Fruit fly (Drosophila melanogaster) whole organism, embryonic: Measurements from ENCODE around the gene nmdyn-D6.

ENCODE experiments used
- Asciz ChIP-seq: fragments of 200-800 bp; sonication (Bioruptor generic); optimal IDR thresholded peaks from 2 replicates; lab custom pipeline; 2017; ENCODE audit warnings: missing biosample characterization, mild to moderate bottlenecking, missing genetic modification characterization, missing genetic modification reagents
- Atf3 ChIP-seq: fragments of 200-800 bp; sonication (Bioruptor generic); optimal IDR thresholded peaks from 3 replicates; lab custom pipeline; 2016; ENCODE audit warnings: missing biosample characterization, missing genetic modification characterization
- BEAF-32 ChIP-seq: fragments of 200-800 bp; sonication (Bioruptor generic); optimal IDR thresholded peaks from 3 replicates; lab custom pipeline; 2017; ENCODE audit warnings: missing biosample characterization, missing genetic modification characterization, mild to moderate bottlenecking, moderate library complexity, missing genetic modification reagents
- Blimp-1 ChIP-seq: fragments of 200-800 bp; sonication (Bioruptor generic); optimal IDR thresholded peaks from 3 replicates; lab custom pipeline; 2018; ENCODE audit warnings: missing biosample characterization, missing genetic modification characterization, mild to moderate bottlenecking, moderate library complexity, missing genetic modification reagents
- CG1024 ChIP-seq: fragments of 200-800 bp; sonication (Bioruptor generic); IDR thresholded peaks from 2 replicates; pipeline ENCODE4 v1.3.6; 2022; ENCODE audit warnings: missing biosample characterization, missing genetic modification characterization
- CG10979 ChIP-seq: fragments of 200-800 bp; sonication (Bioruptor generic); optimal IDR thresholded peaks from 2 replicates; lab custom pipeline; 2018; ENCODE audit warnings: missing biosample characterization, mild to moderate bottlenecking, missing genetic modification characterization, moderate library complexity
- CG12155 ChIP-seq: fragments of 200-800 bp; sonication (Bioruptor generic); optimal IDR thresholded peaks from 3 replicates; lab custom pipeline; 2016; ENCODE audit warnings: missing biosample characterization, missing genetic modification characterization
- CG12219 ChIP-seq: fragments of 200-800 bp; sonication (Bioruptor generic); optimal IDR thresholded peaks from 3 replicates; lab custom pipeline; 2018; ENCODE audit warnings: missing biosample characterization, mild to moderate bottlenecking, missing genetic modification characterization
- CG13424 ChIP-seq: fragments of 200-800 bp; sonication (Bioruptor generic); optimal IDR thresholded peaks from 2 replicates; lab custom pipeline; 2019; ENCODE audit warnings: missing biosample characterization, mild to moderate bottlenecking, missing genetic modification characterization, moderate library complexity
- CG14965 ChIP-seq: fragments of 200-800 bp; sonication (Bioruptor generic); optimal IDR thresholded peaks from 2 replicates; lab custom pipeline; 2016; ENCODE audit warnings: missing biosample characterization, missing genetic modification characterization, borderline replicate concordance
- CG15073 ChIP-seq: fragments of 200-800 bp; sonication (Bioruptor generic); optimal IDR thresholded peaks from 2 replicates; lab custom pipeline; 2016; ENCODE audit warnings: missing biosample characterization, missing genetic modification characterization
- CG2120 ChIP-seq: fragments of 200-800 bp; sonication (Bioruptor generic); optimal IDR thresholded peaks from 3 replicates; lab custom pipeline; 2016; ENCODE audit warnings: missing biosample characterization, missing genetic modification characterization
- CG3065 ChIP-seq: fragments of 200-800 bp; sonication (Bioruptor generic); optimal IDR thresholded peaks from 2 replicates; lab custom pipeline; 2016; ENCODE audit warnings: missing biosample characterization, missing genetic modification characterization
- CG33213 ChIP-seq: fragments of 200-800 bp; sonication (Bioruptor generic); optimal IDR thresholded peaks from 3 replicates; lab custom pipeline; 2016; ENCODE audit warnings: missing biosample characterization, missing genetic modification characterization
- CG3995 ChIP-seq: fragments of 200-800 bp; sonication (Bioruptor generic); optimal IDR thresholded peaks from 3 replicates; lab custom pipeline; 2016; ENCODE audit warnings: missing biosample characterization, missing genetic modification characterization
- CG4360 ChIP-seq: fragments of 200-800 bp; sonication (Bioruptor generic); IDR thresholded peaks from 2 replicates; pipeline ENCODE4 v1.3.6; 2022; ENCODE audit warnings: missing biosample characterization, missing genetic modification characterization
- CG5245 ChIP-seq: fragments of 200-800 bp; sonication (Bioruptor generic); optimal IDR thresholded peaks from 3 replicates; lab custom pipeline; 2016; ENCODE audit warnings: missing biosample characterization, missing genetic modification characterization
- CG7372 ChIP-seq: fragments of 200-800 bp; sonication (Bioruptor generic); IDR thresholded peaks from 2 replicates; pipeline ENCODE4 v1.3.6; 2022; ENCODE audit warnings: missing biosample characterization, missing genetic modification characterization
- CG7745 ChIP-seq: fragments of 200-800 bp; sonication (Bioruptor generic); optimal IDR thresholded peaks from 2 replicates; lab custom pipeline; 2018; ENCODE audit warnings: missing biosample characterization, mild to moderate bottlenecking, missing genetic modification characterization, moderate library complexity
- CG7963 ChIP-seq: fragments of 200-800 bp; sonication (Bioruptor generic); IDR thresholded peaks from 3 replicates; pipeline ENCODE4 v1.3.6; 2022; ENCODE audit warnings: missing biosample characterization, missing genetic modification characterization; ENCODE audit not compliant: partially characterized antibody
- CG9817 ChIP-seq: fragments of 200-800 bp; sonication (Bioruptor generic); optimal IDR thresholded peaks from 2 replicates; lab custom pipeline; 2018; ENCODE audit warnings: missing biosample characterization, mild to moderate bottlenecking, missing genetic modification characterization, moderate library complexity
- CG9876 ChIP-seq: fragments of 200-800 bp; sonication (Bioruptor generic); optimal IDR thresholded peaks from 2 replicates; lab custom pipeline; 2016; ENCODE audit warnings: missing biosample characterization, missing genetic modification characterization
- CTCF ChIP-seq: fragments of 200-800 bp; sonication (Bioruptor generic); optimal IDR thresholded peaks from 2 replicates; lab custom pipeline; 2017; ENCODE audit warnings: missing biosample characterization, mild to moderate bottlenecking, missing genetic modification characterization, moderate library complexity
- Chrac-16 ChIP-seq: fragments of 200-800 bp; sonication (Bioruptor generic); optimal IDR thresholded peaks from 3 replicates; lab custom pipeline; 2016; ENCODE audit warnings: missing biosample characterization, missing genetic modification characterization
- D19B ChIP-seq: fragments of 200-800 bp; sonication (Bioruptor generic); optimal IDR thresholded peaks from 2 replicates; lab custom pipeline; 2017; ENCODE audit warnings: missing biosample characterization, mild to moderate bottlenecking, missing genetic modification characterization
- Dad ChIP-seq: fragments of 200-800 bp; sonication (Bioruptor generic); optimal IDR thresholded peaks from 3 replicates; lab custom pipeline; 2016; ENCODE audit warnings: missing biosample characterization, missing genetic modification characterization
- Doc3 ChIP-seq: fragments of 200-800 bp; sonication (Bioruptor generic); IDR thresholded peaks from 3 replicates; pipeline ENCODE4 v1.3.6; 2022; ENCODE audit warnings: missing biosample characterization, missing genetic modification characterization; ENCODE audit not compliant: partially characterized antibody
- Drgx ChIP-seq: fragments of 200-800 bp; sonication (Bioruptor generic); IDR thresholded peaks from 2 replicates; pipeline ENCODE4 v1.3.6; 2022; ENCODE audit warnings: missing biosample characterization, missing genetic modification characterization
- Elba2 ChIP-seq: fragments of 200-800 bp; sonication (Bioruptor generic); optimal IDR thresholded peaks from 3 replicates; lab custom pipeline; 2016; ENCODE audit warnings: missing biosample characterization, missing genetic modification characterization
- HLH3B ChIP-seq: fragments of 200-800 bp; sonication (Bioruptor generic); IDR thresholded peaks from 2 replicates; pipeline ENCODE4 v1.3.6; 2022; ENCODE audit warnings: missing biosample characterization, missing genetic modification characterization
- HLHmδ ChIP-seq: fragments of 200-800 bp; sonication (Bioruptor generic); optimal IDR thresholded peaks from 2 replicates; lab custom pipeline; 2018; ENCODE audit warnings: missing biosample characterization, mild to moderate bottlenecking, missing genetic modification characterization, moderate library complexity
- Hand ChIP-seq: fragments of 200-800 bp; sonication (Bioruptor generic); optimal IDR thresholded peaks from 2 replicates; lab custom pipeline; 2017; ENCODE audit warnings: mild to moderate bottlenecking, missing biosample characterization, missing genetic modification reagents, missing genetic modification characterization
- HmgZ ChIP-seq: fragments of 200-800 bp; sonication (Bioruptor generic); optimal IDR thresholded peaks from 2 replicates; lab custom pipeline; 2018; ENCODE audit warnings: missing biosample characterization, mild to moderate bottlenecking, missing genetic modification characterization
- Mad ChIP-seq: fragments of 200-800 bp; sonication (Bioruptor generic); optimal IDR thresholded peaks from 2 replicates; lab custom pipeline; 2016; ENCODE audit warnings: missing biosample characterization, missing genetic modification characterization
- Ssrp ChIP-seq: fragments of 200-800 bp; sonication (Bioruptor generic); optimal IDR thresholded peaks from 2 replicates; lab custom pipeline; 2018; ENCODE audit warnings: missing biosample characterization, mild to moderate bottlenecking, missing genetic modification characterization, moderate library complexity
- Usf ChIP-seq: fragments of 200-800 bp; sonication (Bioruptor generic); optimal IDR thresholded peaks from 2 replicates; lab custom pipeline; 2017; ENCODE audit warnings: missing genotype, missing biosample characterization, missing genetic modification characterization
- Xbp1 ChIP-seq: fragments of 200-800 bp; sonication (Bioruptor generic); optimal IDR thresholded peaks from 3 replicates; lab custom pipeline; 2016; ENCODE audit warnings: missing biosample characterization, mild to moderate bottlenecking, missing genetic modification characterization
- ap ChIP-seq: fragments of 200-800 bp; sonication (Bioruptor generic); IDR thresholded peaks from 2 replicates; pipeline ENCODE4 v1.3.6; 2022; ENCODE audit warnings: missing biosample characterization, missing genetic modification characterization
- chif ChIP-seq, 2 experiments: fragments of 200-800 bp; sonication (Bioruptor generic); optimal IDR thresholded peaks; 3 replicates each; lab custom pipeline; 2016; ENCODE audit warnings: missing biosample characterization in 2 of 2, missing genetic modification characterization in 2 of 2
- crp ChIP-seq, 2 experiments: fragments of 200-800 bp; sonication (Bioruptor generic); optimal IDR thresholded peaks; 2 replicates in 1 of 2; 3 replicates in 1 of 2; lab custom pipeline; 2017; ENCODE audit warnings: missing biosample characterization in 2 of 2, missing genetic modification characterization in 2 of 2, mild to moderate bottlenecking in 1 of 2, moderate library complexity in 1 of 2
- dimm ChIP-seq: fragments of 200-800 bp; sonication (Bioruptor generic); IDR thresholded peaks from 2 replicates; pipeline ENCODE4 v1.3.6; 2022; ENCODE audit warnings: missing biosample characterization, missing genetic modification characterization
- dmrt11E ChIP-seq: fragments of 200-800 bp; sonication (Bioruptor generic); optimal IDR thresholded peaks from 3 replicates; lab custom pipeline; 2018; ENCODE audit warnings: missing biosample characterization, mild to moderate bottlenecking, missing genetic modification characterization, moderate library complexity
- gfzf ChIP-seq: fragments of 200-800 bp; sonication (Bioruptor generic); optimal IDR thresholded peaks from 2 replicates; lab custom pipeline; 2016; ENCODE audit warnings: missing biosample characterization, mild to moderate bottlenecking, missing genetic modification characterization, moderate library complexity
- nmo ChIP-seq: fragments of 200-800 bp; sonication (Bioruptor generic); optimal IDR thresholded peaks from 2 replicates; lab custom pipeline; 2018; ENCODE audit warnings: missing biosample characterization, mild to moderate bottlenecking, missing genetic modification characterization, moderate library complexity
- pfk ChIP-seq: fragments of 200-800 bp; sonication (Bioruptor generic); optimal IDR thresholded peaks from 2 replicates; lab custom pipeline; 2018; ENCODE audit warnings: missing biosample characterization, mild to moderate bottlenecking, missing genetic modification characterization, moderate library complexity
- so ChIP-seq: fragments of 200-800 bp; sonication (Bioruptor generic); IDR thresholded peaks from 3 replicates; pipeline ENCODE4 v1.3.6; 2022; ENCODE audit warnings: missing biosample characterization, missing genetic modification characterization
- sqz ChIP-seq: fragments of 200-800 bp; sonication (Bioruptor generic); optimal IDR thresholded peaks from 3 replicates; lab custom pipeline; 2018; ENCODE audit warnings: missing biosample characterization, mild to moderate bottlenecking, missing genetic modification characterization
- tgo ChIP-seq: fragments of 200-800 bp; sonication (Bioruptor generic); IDR thresholded peaks from 3 replicates; pipeline ENCODE4 v1.3.6; 2022; ENCODE audit warnings: missing biosample characterization, missing genetic modification characterization
- tna ChIP-seq: fragments of 200-800 bp; sonication (Bioruptor generic); IDR thresholded peaks from 2 replicates; pipeline ENCODE4 v1.3.6; 2022; ENCODE audit warnings: missing biosample characterization, missing genetic modification characterization; ENCODE audit not compliant: partially characterized antibody
- unpg ChIP-seq: fragments of 200-800 bp; sonication (Bioruptor generic); optimal IDR thresholded peaks from 3 replicates; lab custom pipeline; 2018; ENCODE audit warnings: missing biosample characterization, mild to moderate bottlenecking, missing genetic modification characterization, moderate library complexity
- zfh2 ChIP-seq: fragments of 200-800 bp; sonication (Bioruptor generic); optimal IDR thresholded peaks from 2 replicates; lab custom pipeline; 2016; ENCODE audit warnings: missing biosample characterization, missing genetic modification characterization

Gene nmdyn-D6

dm6 chrX:14612302-14612701 is 28.8 kb downstream of the nmdyn-D6 start (continued):
- TF ChIP-seq CG3995 (GFP tag; lab: Kevin White, UChicago) (no peak), ap (GFP tag; lab: Robert Waterston, UW) (peak; percentile 79), Mad (GFP tag; lab: Kevin White, UChicago) (peak; percentile 33), nmo (GFP tag; lab: Kevin White, UChicago) (peak; percentile 90), Ssrp (peak; percentile 77), chif (GFP tag; optimal IDR thresholded peaks at IDR 0.05; lab: Kevin White, UChicago) (peak; percentile 33 to 59), CG12219 (peak; percentile 77), Drgx (peak; percentile 82), CG1024 (GFP tag; lab: Robert Waterston, UW) (peak; percentile 80), CG33213 (GFP tag; lab: Kevin White, UChicago) (no peak), HLHmδ (GFP tag; lab: Kevin White, UChicago) (no peak), zfh2 (no peak), CG14965 (GFP tag; lab: Kevin White, UChicago) (no peak), CG9876 (GFP tag; lab: Kevin White, UChicago) (no peak), Dad (GFP tag; lab: Kevin White, UChicago) (no peak), CG10979 (tag; lab: Kevin White, UChicago) (peak; percentile 88), CG3065 (GFP tag; lab: Kevin White, UChicago) (no peak), gfzf (no peak), dimm (GFP tag; lab: Robert Waterston, UW) (peak; percentile 47; the same call in 1 of the 2 replicates), CG2120 (GFP tag; lab: Kevin White, UChicago) (no peak), tna (GFP tag; lab: Robert Waterston, UW) (no peak), CG7372 (GFP tag; lab: Robert Waterston, UW) (peak; percentile 81), Atf3 (GFP tag; lab: Kevin White, UChicago) (no peak), CG9817 (tag; lab: Kevin White, UChicago) (peak; percentile 62), tgo (GFP tag; lab: Robert Waterston, UW) (peak; percentile 85), pfk (GFP tag; lab: Kevin White, UChicago) (no peak), dmrt11E (tag; lab: Kevin White, UChicago) (peak; percentile 77), HmgZ (tag; lab: Kevin White, UChicago) (peak; percentile 50), Blimp-1 (GFP tag; lab: Kevin White, UChicago) (peak; percentile 89), CG4360 (peak; percentile 66), CG5245 (peak; percentile 74), CG7963 (GFP tag; lab: Robert Waterston, UW) (no peak), unpg (GFP tag; lab: Kevin White, UChicago) (peak; percentile 87), CG12155 (GFP tag; lab: Kevin White, UChicago) (peak; percentile 24), CG13424 (tag; lab: Kevin White, UChicago) (peak; percentile 82), Usf (GFP tag; lab: Kevin White, UChicago) (no peak), Doc3 (GFP tag; lab: Robert Waterston, UW) (no peak), CTCF (peak; percentile 24), so (GFP tag; lab: Robert Waterston, UW) (peak; percentile 78; the same call in 2 of the 3 replicates), Chrac-16 (GFP tag; lab: Kevin White, UChicago) (peak; percentile 56), Asciz (GFP tag; lab: Kevin White, UChicago) (peak; percentile 81), Elba2 (GFP tag; lab: Kevin White, UChicago) (peak; percentile 14), HLH3B (GFP tag; lab: Robert Waterston, UW) (peak; percentile 88), sqz (peak; percentile 54), BEAF-32 (GFP tag; lab: Kevin White, UChicago) (no peak), Xbp1 (peak; percentile 73), CG15073 (no peak), CG7745 (tag; lab: Kevin White, UChicago) (no peak), Hand (no peak), crp (GFP tag; optimal IDR thresholded peaks at IDR 0.05; lab: Kevin White, UChicago) (peak in 1 of 2 experiments; percentile 21), D19B (GFP tag; lab: Kevin White, UChicago) (no peak)
